Worm (Caenorhabditis elegans): Measurements from ENCODE around the gene sra-14.

sra-14 gene

DNA sequence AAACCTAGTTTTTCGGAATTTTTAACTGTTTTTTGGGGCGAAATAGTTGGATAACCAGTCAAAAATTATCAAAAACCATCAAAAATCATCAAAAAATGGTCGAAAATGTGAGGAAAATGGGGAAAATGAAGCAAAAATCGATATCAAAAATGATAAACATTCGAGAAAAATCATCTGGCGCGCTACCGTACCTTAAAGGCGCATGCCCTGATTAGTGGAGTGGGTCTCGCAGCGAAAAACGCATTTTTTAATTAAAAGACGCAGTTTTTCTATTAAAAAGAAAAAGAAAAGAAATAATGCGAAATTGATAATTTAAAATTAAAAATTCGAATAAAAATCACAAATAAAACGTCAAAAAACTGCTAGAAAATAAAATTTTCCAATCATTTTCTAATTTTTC lies 4.7 kb upstream of the sra-14 start, which contains the start of gene F35C5.1 (continued):
- peak; percentile 83 for TF ChIP-seq madf-8 (GFP tag; conservative IDR thresholded peaks at IDR 0.05)
- TF ChIP-seq mes-4 (tag; optimal IDR thresholded peaks at IDR 0.05) = no peak
- TF ChIP-seq ztf-25 (GFP tag; IDR thresholded peaks at IDR 0.05) = no peak
- no peak for TF ChIP-seq nfya-2 (GFP tag; IDR thresholded peaks at IDR 0.05)
- TF ChIP-seq lsy-27 (tag; optimal IDR thresholded peaks at IDR 0.05; ENCODE audit: borderline replicate concordance, insufficient read depth) = no peak

DNA sequence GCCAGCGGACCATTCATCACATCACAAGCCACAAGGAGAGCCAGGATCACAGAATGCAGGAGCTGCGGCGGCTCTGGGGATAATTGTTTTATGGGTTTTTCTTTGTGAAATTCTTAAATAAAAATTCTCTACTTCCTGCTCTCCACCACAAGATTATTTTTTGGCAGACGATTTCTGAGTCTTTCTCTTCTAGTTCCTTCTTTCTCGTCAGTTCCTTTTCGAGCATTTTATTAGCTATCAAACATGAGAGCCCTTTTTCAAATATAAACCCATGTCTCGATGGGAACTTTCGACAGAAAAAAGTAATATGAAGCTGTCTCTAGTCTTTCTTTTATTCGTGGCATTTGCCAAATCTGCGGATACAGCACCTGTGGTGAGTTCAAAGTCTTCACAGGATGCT lies 3.4 kb downstream of the sra-14 start, which contains the start of gene F35C5.3:
F35C5.3 (plus strand) TSS at position 301 of the 400 bp plus-strand sequence.
- TF ChIP-seq lir-1 (GFP tag; conservative IDR thresholded peaks at IDR 0.05) (no peak), mes-4 (tag; optimal IDR thresholded peaks at IDR 0.05) (no peak), snpc-3.4 (tag; optimal IDR thresholded peaks at IDR 0.05) (no peak), ztf-22 (GFP tag; optimal IDR thresholded peaks at IDR 0.05) (no peak), madf-10 (tag; optimal IDR thresholded peaks at IDR 0.05) (no peak), ceh-100 (GFP tag; IDR thresholded peaks at IDR 0.05) (no peak)

DNA sequence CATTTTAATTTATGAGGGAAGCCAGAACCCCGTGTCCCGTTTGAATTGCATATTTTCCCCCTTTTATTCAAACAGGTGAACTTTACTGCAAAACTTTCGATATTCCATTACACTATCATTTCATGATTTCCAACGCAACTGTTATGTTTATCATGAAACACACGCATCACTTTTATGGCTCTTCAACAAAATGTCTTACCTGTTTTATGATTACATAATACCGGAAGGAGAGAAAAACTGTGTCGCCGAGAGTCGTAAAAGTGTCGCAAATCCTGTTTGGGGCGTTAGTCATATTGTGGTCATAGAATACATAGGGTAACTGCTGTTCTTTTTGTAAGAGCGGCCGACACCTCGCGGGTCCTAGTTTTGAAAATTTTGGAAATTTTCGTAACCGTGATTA lies 7.3 kb downstream of the sra-14 start:
- peak; percentile 1 for TF ChIP-seq unc-62 (GFP tag; optimal IDR thresholded peaks at IDR 0.05)
- TF ChIP-seq T26A5.8 (tag; optimal IDR thresholded peaks at IDR 0.05) = no peak
- TF ChIP-seq nhr-80 (tag; optimal IDR thresholded peaks at IDR 0.05) = peak; percentile 39
- no peak for TF ChIP-seq snpc-4 (GFP tag; optimal IDR thresholded peaks at IDR 0.05)
- TF ChIP-seq snpc-4 (tag; optimal IDR thresholded peaks at IDR 0.05) = peak in 1 of 4 experiments; percentile 36
- no peak for TF ChIP-seq efl-1 (GFP tag; optimal IDR thresholded peaks at IDR 0.05)
- TF ChIP-seq B0336.3 (GFP tag; IDR thresholded peaks at IDR 0.05) = no peak
- no peak for TF ChIP-seq F39B2.1 (GFP tag; IDR thresholded peaks at IDR 0.05)

ce11 chrII:12895078-12895670 lies 10.1 kb downstream of the sra-14 start, which contains the start of the genes clec-62 and clec-63:
TSS of gene clec-62 (minus strand) at chrII:12895128.
TSS of gene clec-63 (plus strand) at chrII:12895638.
- TF ChIP-seq hlh-26 (GFP tag; conservative IDR thresholded peaks at IDR 0.05) = no peak
- peak; percentile 70 for TF ChIP-seq nhr-80 (tag; optimal IDR thresholded peaks at IDR 0.05)

ce11 chrII:12896666-12897065 lies 11.6 kb downstream of the sra-14 start:
- TF ChIP-seq F49E8.2 (tag; optimal IDR thresholded peaks at IDR 0.05; ENCODE audit: insufficient read depth) = no peak
- peak; percentile 51; the same call in 1 of the 2 replicates for TF ChIP-seq zfh-2 (GFP tag; conservative IDR thresholded peaks at IDR 0.05)

- TF ChIP-seq atf-7 (tag; optimal IDR thresholded peaks at IDR 0.05) (no peak), attf-3 (GFP tag; conservative IDR thresholded peaks at IDR 0.05) (no peak), ztf-25 (GFP tag; IDR thresholded peaks at IDR 0.05) (no peak), dpff-1 (tag; optimal IDR thresholded peaks at IDR 0.05) (no peak), rpc-1 (optimal IDR thresholded peaks at IDR 0.05) (no peak), rpc-1 (tag; optimal IDR thresholded peaks at IDR 0.05) (no peak), lin-26 (GFP tag; IDR thresholded peaks at IDR 0.05) (no peak), K11D2.4 (GFP tag; IDR thresholded peaks at IDR 0.05) (no peak), madf-3 (GFP tag; IDR thresholded peaks at IDR 0.05) (no peak), hmg-1.2 (GFP tag; IDR thresholded peaks at IDR 0.05) (no peak), nfya-1 (tag; optimal IDR thresholded peaks at IDR 0.05; ENCODE audit: borderline replicate concordance, insufficient read depth) (no peak), let-607 (tag; optimal IDR thresholded peaks at IDR 0.05) (no peak), hrde-1 (tag; optimal IDR thresholded peaks at IDR 0.05; ENCODE audit: borderline replicate concordance) (no peak), dox-1 (GFP tag; IDR thresholded peaks at IDR 0.05) (no peak), sea-2 (GFP tag; IDR thresholded peaks at IDR 0.05) (no peak), B0035.1 (tag; optimal IDR thresholded peaks at IDR 0.05) (no peak), Y56A3A.18 (GFP tag; IDR thresholded peaks at IDR 0.05) (no peak), rcor-1 (GFP tag; IDR thresholded peaks at IDR 0.05) (no peak)
Observed at ce11 chrII:12897361-12897760, 12.3 kb downstream of the sra-14 start.
